Worm (Caenorhabditis elegans) whole organism, L4/young adult: ENCODE measurements around the gene Y37E11B.10.

Experiments used
- W03F9.2 ChIP-seq: fragments of 150-350 bp; optimal IDR thresholded peaks from 2 replicates; lab custom pipeline; 2014; ENCODE audit warnings: missing biosample characterization, missing genetic modification characterization
- dao-5 ChIP-seq: sonication (generic microtip); optimal IDR thresholded peaks from 2 replicates; lab custom pipeline; 2016; ENCODE audit warnings: missing genotype, missing genetic modification characterization, moderate library complexity, missing compliant biosample characterization
- him-1 ChIP-seq: sonication (generic microtip); optimal IDR thresholded peaks from 2 replicates; lab custom pipeline; 2016; ENCODE audit warnings: missing genotype, missing genetic modification reagents, missing genetic modification characterization, missing compliant biosample characterization

DNA sequence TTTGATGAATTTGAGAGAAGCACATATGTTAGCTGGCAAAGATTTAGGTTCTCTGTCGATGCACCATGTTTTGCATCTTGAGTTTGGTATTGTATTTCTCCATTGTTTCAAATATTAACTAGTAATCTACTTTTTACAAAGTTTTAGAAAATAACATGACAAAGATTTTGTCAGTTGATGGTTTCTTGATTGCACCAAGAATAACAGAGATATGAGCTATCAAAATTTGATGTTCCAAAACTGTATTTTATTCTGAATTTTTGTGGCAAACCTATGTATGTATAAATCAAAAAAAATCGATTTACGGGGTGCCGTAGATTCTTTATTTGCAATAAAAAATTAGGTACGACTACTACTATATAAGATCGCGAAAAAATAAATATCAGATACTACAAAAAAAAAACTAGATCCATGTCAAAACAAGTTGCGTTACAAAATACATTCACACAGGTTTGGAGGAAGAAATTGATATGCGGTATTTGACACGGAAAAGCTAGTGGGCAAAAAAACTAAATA is 38.7 kb upstream of the Y37E11B.10 start:
- no peak for TF ChIP-seq dao-5 (tag; lab: Kevin White, UChicago)
- no peak for TF ChIP-seq him-1 (tag; lab: Kevin White, UChicago)
- TF ChIP-seq W03F9.2 (tag; lab: Kevin White, UChicago) = no peak
